Fruit fly (Drosophila melanogaster) whole organism, prepupa: ENCODE data around the gene CG1136.
A peak's percentile ranks its signal among the peaks of the same experiment; 100 is the strongest.

Experiments
- CG10631 ChIP-seq: fragments of 200-800 bp; sonication (Bioruptor generic); optimal IDR thresholded peaks from 2 replicates; lab custom pipeline; 2016; ENCODE audit warnings: missing biosample characterization, missing genetic modification characterization
- CG10669 ChIP-seq: fragments of 200-800 bp; sonication (Bioruptor generic); optimal IDR thresholded peaks from 3 replicates; lab custom pipeline; 2018; ENCODE audit warnings: missing biosample characterization, mild to moderate bottlenecking, missing genetic modification characterization, moderate library complexity
- CG11294 ChIP-seq: fragments of 200-800 bp; sonication (Bioruptor generic); IDR thresholded peaks from 2 replicates; pipeline ENCODE4 v1.3.6; 2022; ENCODE audit warnings: missing biosample characterization, missing genetic modification characterization
- CG11762 ChIP-seq: fragments of 200-800 bp; sonication (Bioruptor generic); optimal IDR thresholded peaks from 3 replicates; lab custom pipeline; 2016; ENCODE audit warnings: missing biosample characterization, missing genetic modification characterization; ENCODE audit not compliant: insufficient read depth
- CG15336 ChIP-seq: fragments of 200-800 bp; sonication (Bioruptor generic); IDR thresholded peaks from 2 replicates; pipeline ENCODE4 v1.3.6; 2022; ENCODE audit warnings: missing biosample characterization, missing genetic modification characterization
- CG31627 ChIP-seq: fragments of 200-800 bp; sonication (Bioruptor generic); optimal IDR thresholded peaks from 3 replicates; lab custom pipeline; 2016; ENCODE audit warnings: missing biosample characterization, missing genetic modification characterization
- CG32006 ChIP-seq: fragments of 200-800 bp; sonication (Bioruptor generic); optimal IDR thresholded peaks from 3 replicates; lab custom pipeline; 2017; ENCODE audit warnings: missing biosample characterization, mild to moderate bottlenecking, missing genetic modification characterization
- CG3919 ChIP-seq: fragments of 200-800 bp; sonication (Bioruptor generic); optimal IDR thresholded peaks from 3 replicates; lab custom pipeline; 2016; ENCODE audit warnings: missing biosample characterization, missing genetic modification characterization
- CG4318 ChIP-seq: fragments of 200-800 bp; sonication (Bioruptor generic); optimal IDR thresholded peaks from 3 replicates; lab custom pipeline; 2017; ENCODE audit warnings: missing biosample characterization, mild to moderate bottlenecking, missing genetic modification characterization
- CG6163 ChIP-seq: fragments of 200-800 bp; sonication (Bioruptor generic); IDR thresholded peaks from 3 replicates; pipeline ENCODE4 v1.3.6; 2022; ENCODE audit warnings: missing biosample characterization, missing genetic modification characterization
- CG6276 ChIP-seq: fragments of 200-800 bp; sonication (Bioruptor generic); optimal IDR thresholded peaks from 2 replicates; lab custom pipeline; 2017; ENCODE audit warnings: missing biosample characterization, mild to moderate bottlenecking, missing genetic modification characterization
- CG6854 ChIP-seq: fragments of 200-800 bp; sonication (Bioruptor generic); optimal IDR thresholded peaks from 2 replicates; lab custom pipeline; 2017; ENCODE audit warnings: missing biosample characterization, mild to moderate bottlenecking, missing genetic modification characterization
- CG8119 ChIP-seq: fragments of 200-800 bp; sonication (Bioruptor generic); IDR thresholded peaks from 3 replicates; pipeline ENCODE4 v1.3.6; 2022; ENCODE audit warnings: missing biosample characterization, missing genetic modification characterization
- CG8319 ChIP-seq: fragments of 200-800 bp; sonication (Bioruptor generic); optimal IDR thresholded peaks from 3 replicates; lab custom pipeline; 2016; ENCODE audit warnings: missing biosample characterization, missing genetic modification characterization
- CG9139 ChIP-seq: fragments of 200-800 bp; sonication (Bioruptor generic); optimal IDR thresholded peaks from 3 replicates; lab custom pipeline; 2017; ENCODE audit warnings: missing biosample characterization, mild to moderate bottlenecking, missing genetic modification characterization
- Eip75B ChIP-seq: fragments of 200-800 bp; sonication (Bioruptor generic); optimal IDR thresholded peaks from 3 replicates; lab custom pipeline; 2016; ENCODE audit warnings: missing biosample characterization, missing genetic modification characterization
- Eip78C ChIP-seq: fragments of 200-800 bp; sonication (Bioruptor generic); peaks from one replicate; lab custom pipeline; 2016; ENCODE audit warnings: missing biosample characterization, missing genetic modification characterization
- Ets96B ChIP-seq: fragments of 200-800 bp; optimal IDR thresholded peaks from 2 replicates; lab custom pipeline; 2019; ENCODE audit warnings: missing biosample characterization, mild to moderate bottlenecking, missing genetic modification characterization, moderate library complexity
- Gug ChIP-seq: fragments of 200-800 bp; sonication (Bioruptor generic); IDR thresholded peaks from 2 replicates; pipeline ENCODE4 v1.3.6; 2022; ENCODE audit warnings: missing biosample characterization, missing genetic modification characterization
- Hr38 ChIP-seq: sonication (Bioruptor generic); optimal IDR thresholded peaks from 2 replicates; lab custom pipeline; 2016; ENCODE audit warnings: missing biosample characterization, missing genetic modification characterization
- Hr39 ChIP-seq: fragments of 200-800 bp; sonication (Bioruptor generic); optimal IDR thresholded peaks from 2 replicates; lab custom pipeline; 2016; ENCODE audit warnings: missing biosample characterization, missing genetic modification characterization
- Hr4 ChIP-seq: fragments of 200-800 bp; sonication (Bioruptor generic); optimal IDR thresholded peaks from 3 replicates; lab custom pipeline; 2016; ENCODE audit warnings: missing biosample characterization, missing genetic modification characterization
- Smox ChIP-seq: fragments of 200-800 bp; sonication (Bioruptor generic); optimal IDR thresholded peaks from 3 replicates; lab custom pipeline; 2016; ENCODE audit warnings: missing biosample characterization, missing genetic modification characterization
- Sox102F ChIP-seq: fragments of 200-800 bp; sonication (Bioruptor generic); optimal IDR thresholded peaks from 2 replicates; lab custom pipeline; 2016; ENCODE audit warnings: missing biosample characterization, mild to moderate bottlenecking, missing genetic modification characterization
- achi ChIP-seq: fragments of 200-800 bp; sonication (Bioruptor generic); optimal IDR thresholded peaks from 3 replicates; lab custom pipeline; 2016; ENCODE audit warnings: missing biosample characterization, missing genetic modification characterization
- acj6 ChIP-seq: fragments of 200-800 bp; sonication (Bioruptor generic); optimal IDR thresholded peaks from 3 replicates; lab custom pipeline; 2016; ENCODE audit warnings: missing biosample characterization, missing genetic modification characterization
- cyc ChIP-seq: fragments of 200-800 bp; sonication (Bioruptor generic); optimal IDR thresholded peaks from 3 replicates; lab custom pipeline; 2016; ENCODE audit warnings: missing biosample characterization, missing genetic modification characterization
- dac ChIP-seq: fragments of 200-800 bp; sonication (Bioruptor generic); optimal IDR thresholded peaks from 2 replicates; lab custom pipeline; 2017; ENCODE audit warnings: missing biosample characterization, mild to moderate bottlenecking, missing genetic modification characterization
- eg ChIP-seq: fragments of 200-800 bp; sonication (Bioruptor generic); IDR thresholded peaks from 3 replicates; pipeline ENCODE4 v1.3.6; 2022; ENCODE audit warnings: missing biosample characterization, missing genetic modification characterization
- fkh ChIP-seq: fragments of 200-800 bp; sonication (Bioruptor generic); optimal IDR thresholded peaks from 3 replicates; lab custom pipeline; 2017; ENCODE audit warnings: missing biosample characterization, mild to moderate bottlenecking, missing genetic modification characterization, moderate library complexity
- salr ChIP-seq, 2 experiments: fragments of 200-800 bp; sonication (Bioruptor generic); optimal IDR thresholded peaks; 3 replicates each; lab custom pipeline; 2016 to 2018; ENCODE audit warnings: missing biosample characterization in 2 of 2, missing genetic modification characterization in 2 of 2, mild to moderate bottlenecking in 1 of 2
- svp ChIP-seq: fragments of 200-800 bp; sonication (Bioruptor generic); peaks from one replicate; lab custom pipeline; 2016; ENCODE audit warnings: missing biosample characterization, missing genetic modification characterization
- topi ChIP-seq: fragments of 200-800 bp; sonication (Bioruptor generic); optimal IDR thresholded peaks from 3 replicates; lab custom pipeline; 2016; ENCODE audit warnings: missing biosample characterization, missing genetic modification characterization
- vri ChIP-seq: fragments of 200-800 bp; sonication (Bioruptor generic); optimal IDR thresholded peaks from 3 replicates; lab custom pipeline; 2016; ENCODE audit warnings: missing biosample characterization, mild to moderate bottlenecking, missing genetic modification characterization

Gene CG1136

dm6 chr3L:4055438-4055962, 9.1 kb downstream of the CG1136 start (continued):
- no peak for TF ChIP-seq Sox102F
- no peak for TF ChIP-seq CG6276
- TF ChIP-seq CG8319 = no peak
- TF ChIP-seq Hr38 = no peak
- no peak for TF ChIP-seq CG32006 (GFP tag; lab: Kevin White, UChicago)
- TF ChIP-seq salr (GFP tag; optimal IDR thresholded peaks at IDR 0.05; lab: Kevin White, UChicago) = no peak
- TF ChIP-seq Hr39 (GFP tag; lab: Kevin White, UChicago) = no peak
- TF ChIP-seq Smox (GFP tag; lab: Kevin White, UChicago) = no peak
- TF ChIP-seq CG6163 (GFP tag; lab: Robert Waterston, UW) = no peak
- TF ChIP-seq CG4318 = no peak
- TF ChIP-seq CG11762 (GFP tag; lab: Kevin White, UChicago) = no peak

DNA sequence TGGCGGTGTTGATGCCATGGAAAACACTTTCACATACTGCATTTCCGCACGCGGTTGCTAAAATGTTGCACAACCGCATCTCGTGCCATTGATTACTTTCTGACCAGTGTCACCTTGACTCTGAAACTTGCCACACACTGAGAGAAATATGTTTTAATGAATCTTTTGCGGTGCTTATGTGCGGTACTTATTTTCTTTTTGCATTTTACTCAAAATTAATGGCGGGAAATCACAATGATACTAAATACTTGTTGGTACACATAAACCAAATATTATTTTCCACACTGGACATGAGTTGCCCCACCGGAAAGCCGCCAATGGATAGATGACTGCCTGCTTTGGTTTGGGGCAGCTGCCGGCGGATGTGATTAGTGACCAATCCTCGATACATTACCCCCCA, 10.4 kb downstream of the CG1136 start:
- TF ChIP-seq Gug (no peak), CG6163 (GFP tag; lab: Robert Waterston, UW) (peak; percentile 41; the same call in 1 of the 3 replicates), Hr39 (GFP tag; lab: Kevin White, UChicago) (no peak), CG8319 (no peak), Hr4 (GFP tag; lab: Kevin White, UChicago) (peak; percentile 63), CG10631 (no peak), cyc (GFP tag; lab: Kevin White, UChicago) (no peak), eg (GFP tag; lab: Robert Waterston, UW) (peak; percentile 40; the same call in 1 of the 3 replicates), CG15336 (GFP tag; lab: Robert Waterston, UW) (peak; percentile 46), Eip78C (peak; percentile 72), fkh (GFP tag; lab: Kevin White, UChicago) (no peak), CG32006 (GFP tag; lab: Kevin White, UChicago) (peak; percentile 47), dac (no peak), Eip75B (GFP tag; lab: Kevin White, UChicago) (no peak), svp (GFP tag; lab: Kevin White, UChicago) (peak; percentile 6), acj6 (GFP tag; lab: Kevin White, UChicago) (no peak), CG8119 (GFP tag; lab: Robert Waterston, UW) (peak; percentile 34; the same call in 2 of the 3 replicates)
- TF ChIP-seq, all 60 proteins: peak for 8

DNA sequence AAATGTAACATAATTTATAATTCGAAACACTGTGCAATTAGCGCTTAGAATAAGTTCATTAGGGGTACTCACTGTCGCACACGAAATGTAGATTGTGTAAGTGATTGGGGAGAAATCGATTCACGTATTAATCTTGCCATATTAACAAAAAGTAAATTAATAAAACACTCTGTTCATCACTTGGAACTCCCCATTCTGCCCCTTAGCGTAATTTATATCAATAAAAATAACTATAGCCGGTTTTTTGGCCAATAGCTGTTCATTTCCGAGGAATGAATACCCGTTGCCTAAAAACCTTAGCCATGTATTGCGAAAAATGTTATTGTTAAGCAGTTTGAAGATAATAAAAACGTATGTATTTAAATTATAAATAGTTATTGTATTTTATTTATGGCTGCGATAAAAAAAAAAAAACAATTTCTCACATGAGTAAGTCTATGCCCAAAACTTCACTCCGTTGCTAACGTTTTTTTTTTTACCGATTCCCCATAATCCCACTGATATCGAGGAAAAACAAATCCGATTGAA, 13.0 kb downstream of the CG1136 start, which contains the start of gene Ugt305A1:
Ugt305A1 (plus strand) TSS at position 478 of the 528 bp plus-strand sequence.
- TF ChIP-seq CG8119 (GFP tag; lab: Robert Waterston, UW) (peak; percentile 29; the same call in 1 of the 3 replicates), Hr4 (GFP tag; lab: Kevin White, UChicago) (peak; percentile 13), CG9139 (GFP tag; lab: Kevin White, UChicago) (no peak), CG8319 (no peak), achi (peak; percentile 17), CG15336 (GFP tag; lab: Robert Waterston, UW) (peak; percentile 38; the same call in 1 of the 2 replicates), svp (GFP tag; lab: Kevin White, UChicago) (peak; percentile 14)
- TF ChIP-seq, all 60 proteins: peak for 5

DNA sequence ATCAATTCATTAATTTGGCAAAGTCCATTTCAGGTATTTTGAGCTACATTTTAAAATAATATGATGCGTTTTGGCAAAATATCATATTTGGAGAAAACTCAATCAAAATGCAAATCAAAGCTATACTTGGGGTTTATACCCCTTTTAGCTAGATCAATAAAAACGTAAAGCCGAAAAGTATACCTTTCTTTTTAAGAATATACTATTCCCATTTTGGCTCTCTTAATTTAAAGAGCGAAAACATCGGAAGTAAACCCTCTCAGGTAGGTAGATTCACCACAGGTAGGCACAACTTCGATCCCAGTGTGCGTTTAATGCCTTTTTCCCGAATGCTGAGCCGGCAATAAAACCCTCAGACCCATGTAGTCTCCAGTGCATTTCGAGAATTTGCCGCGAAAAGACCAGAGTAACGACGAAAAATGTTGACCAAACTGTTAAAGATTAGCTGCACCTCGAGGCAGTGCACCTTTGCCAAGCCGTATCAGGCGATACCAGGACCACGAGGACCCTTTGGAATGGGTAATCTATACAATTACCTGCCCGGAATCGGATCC, 15.6 kb downstream of the CG1136 start, which contains the start of gene dib:
dib (plus strand) TSS at position 372 of the 554 bp plus-strand sequence.
- TF ChIP-seq Ets96B (tag; lab: Kevin White, UChicago) (no peak), achi (no peak), vri (no peak), CG6854 (GFP tag; lab: Kevin White, UChicago) (no peak), Eip78C (no peak), Hr39 (GFP tag; lab: Kevin White, UChicago) (no peak), acj6 (GFP tag; lab: Kevin White, UChicago) (no peak), topi (GFP tag; lab: Kevin White, UChicago) (no peak), CG10669 (GFP tag; lab: Kevin White, UChicago) (no peak), salr (GFP tag; optimal IDR thresholded peaks at IDR 0.05; lab: Kevin White, UChicago) (no peak), CG11294 (GFP tag; lab: Robert Waterston, UW) (no peak), CG31627 (GFP tag; lab: Kevin White, UChicago) (no peak), CG3919 (GFP tag; lab: Kevin White, UChicago) (no peak)
